Worm (Caenorhabditis elegans) whole organism, young adult: ENCODE measurements around the gene K01A12.4.
"Not testable (repeated sequence)": the region's sequence is repeated elsewhere in the genome, so short reads cannot be mapped to it uniquely, and the experiment has no call there.

ENCODE experiments used
- D2030.7 ChIP-seq: fragments of 200-800 bp; sonication (Bioruptor generic); IDR thresholded peaks from 2 replicates; pipeline ENCODE4 v1.3.6; 2022; ENCODE audit warnings: missing genetic modification reagents, missing genetic modification characterization, missing compliant biosample characterization
- F39B2.1 ChIP-seq: fragments of 200-800 bp; sonication (Bioruptor generic); IDR thresholded peaks from 2 replicates; pipeline ENCODE4 v1.3.6; 2022; ENCODE audit warnings: missing genetic modification reagents, missing genetic modification characterization, missing compliant biosample characterization
- K11D2.4 ChIP-seq: fragments of 200-800 bp; sonication (Bioruptor generic); IDR thresholded peaks from 2 replicates; pipeline ENCODE4 v1.3.6; 2022; ENCODE audit warnings: missing genetic modification reagents, missing genetic modification characterization, missing compliant biosample characterization
- Y67H2A.10 ChIP-seq: fragments of 200-800 bp; sonication (Bioruptor generic); conservative IDR thresholded peaks from 2 replicates; pipeline ENCODE4 v1.3.6; 2022; ENCODE audit warnings: missing genetic modification reagents, missing genetic modification characterization, missing compliant biosample characterization
- Y95B8A.8 ChIP-seq: fragments of 200-800 bp; sonication (Bioruptor generic); IDR thresholded peaks from 2 replicates; pipeline ENCODE4 v1.3.6; 2022; ENCODE audit warnings: missing genetic modification reagents, missing genetic modification characterization, missing compliant biosample characterization
- ZK185.1 ChIP-seq: sonication (generic microtip); optimal IDR thresholded peaks from 2 replicates; lab custom pipeline; 2016; ENCODE audit warnings: mild to moderate bottlenecking, missing genetic modification characterization, missing compliant biosample characterization; ENCODE audit not compliant: poor library complexity, severe bottlenecking
- akir-1 ChIP-seq: fragments of 200-800 bp; sonication (Bioruptor generic); optimal IDR thresholded peaks from 2 replicates; lab custom pipeline; 2018; ENCODE audit warnings: mild to moderate bottlenecking, missing genetic modification characterization, moderate library complexity, missing compliant biosample characterization
- ama-1 ChIP-seq, 3 experiments: fragments of 150-350 bp in 1 of 3; sonication (generic microtip) in 2 of 3; optimal IDR thresholded peaks; 2 replicates each; lab custom pipeline; 2014 to 2018; ENCODE audit warnings: missing biosample characterization in 2 of 3, missing genetic modification characterization in 2 of 3, missing genetic modification reagents in 2 of 3
- bed-2 ChIP-seq: fragments of 200-800 bp; sonication (Bioruptor generic); IDR thresholded peaks from 2 replicates; pipeline ENCODE4 v1.3.6; 2022; ENCODE audit warnings: missing genetic modification reagents, missing genetic modification characterization, missing compliant biosample characterization
- cebp-2 ChIP-seq: fragments of 200-800 bp; sonication (Bioruptor generic); IDR thresholded peaks from 2 replicates; pipeline ENCODE4 v1.3.6; 2022; ENCODE audit warnings: missing genetic modification characterization, missing compliant biosample characterization
- ceh-100 ChIP-seq: fragments of 200-800 bp; sonication (Bioruptor generic); IDR thresholded peaks from 2 replicates; pipeline ENCODE4 v1.3.6; 2022; ENCODE audit warnings: missing genetic modification reagents, missing genetic modification characterization, missing compliant biosample characterization
- ceh-27 ChIP-seq: fragments of 200-800 bp; sonication (Bioruptor generic); optimal IDR thresholded peaks from 2 replicates; lab custom pipeline; 2018; ENCODE audit warnings: mild to moderate bottlenecking, missing genetic modification characterization, moderate library complexity, missing compliant biosample characterization
- die-1 ChIP-seq: sonication (generic microtip); optimal IDR thresholded peaks from 2 replicates; lab custom pipeline; 2016; ENCODE audit warnings: missing genotype, mild to moderate bottlenecking, missing genetic modification characterization, missing compliant biosample characterization
- dpff-1 ChIP-seq: sonication (generic microtip); optimal IDR thresholded peaks from 2 replicates; lab custom pipeline; 2017; ENCODE audit warnings: mild to moderate bottlenecking, missing genetic modification characterization, missing compliant biosample characterization
- egl-18 ChIP-seq: fragments of 200-800 bp; sonication (Bioruptor generic); IDR thresholded peaks from 2 replicates; pipeline ENCODE4 v1.3.6; 2022; ENCODE audit warnings: missing genetic modification reagents, missing genetic modification characterization, missing compliant biosample characterization
- egrh-3 ChIP-seq: fragments of 200-800 bp; sonication (Bioruptor generic); IDR thresholded peaks from 2 replicates; pipeline ENCODE4 v1.3.6; 2022; ENCODE audit warnings: missing genetic modification reagents, missing genetic modification characterization, missing compliant biosample characterization
- gei-17 ChIP-seq: fragments of 200-800 bp; sonication (Bioruptor generic); optimal IDR thresholded peaks from 2 replicates; lab custom pipeline; 2018; ENCODE audit warnings: mild to moderate bottlenecking, missing genetic modification characterization, missing compliant biosample characterization
- hrde-1 ChIP-seq: sonication (generic microtip); optimal IDR thresholded peaks from 2 replicates; lab custom pipeline; 2016; ENCODE audit warnings: missing genetic modification characterization, mild to moderate bottlenecking, missing compliant biosample characterization, moderate library complexity, missing genotype, missing genetic modification reagents, borderline replicate concordance
- hsf-1 ChIP-seq: fragments of 200-800 bp; sonication (Bioruptor generic); IDR thresholded peaks from 2 replicates; pipeline ENCODE4 v1.3.6; 2022; ENCODE audit warnings: missing genetic modification reagents, missing genetic modification characterization, missing compliant biosample characterization
- lag-1 ChIP-seq: fragments of 200-800 bp; sonication (Bioruptor generic); IDR thresholded peaks from 2 replicates; pipeline ENCODE4 v1.3.6; 2022; ENCODE audit warnings: missing genetic modification reagents, missing genetic modification characterization, missing compliant biosample characterization
- madf-6 ChIP-seq: fragments of 200-800 bp; sonication (Bioruptor generic); IDR thresholded peaks from 2 replicates; pipeline ENCODE4 v1.3.6; 2022; ENCODE audit warnings: missing genetic modification reagents, missing genetic modification characterization, missing compliant biosample characterization
- mcd-1 ChIP-seq: fragments of 200-800 bp; sonication (Bioruptor generic); IDR thresholded peaks from 2 replicates; pipeline ENCODE4 v1.3.6; 2022; ENCODE audit warnings: missing genetic modification reagents, missing genetic modification characterization, missing compliant biosample characterization
- mes-4 ChIP-seq: sonication (generic microtip); optimal IDR thresholded peaks from 2 replicates; lab custom pipeline; 2016; ENCODE audit warnings: missing genotype, missing genetic modification characterization, missing compliant biosample characterization
- nfyb-1 ChIP-seq: fragments of 200-800 bp; sonication (Bioruptor generic); IDR thresholded peaks from 2 replicates; pipeline ENCODE4 v1.3.6; 2022; ENCODE audit warnings: missing genetic modification reagents, missing genetic modification characterization, missing compliant biosample characterization
- nhr-179 ChIP-seq: sonication (generic microtip); optimal IDR thresholded peaks from 2 replicates; lab custom pipeline; 2016; ENCODE audit warnings: mild to moderate bottlenecking, missing genetic modification characterization, missing compliant biosample characterization
- nhr-80 ChIP-seq: sonication (generic microtip); optimal IDR thresholded peaks from 2 replicates; lab custom pipeline; 2016; ENCODE audit warnings: missing genetic modification characterization, missing compliant biosample characterization
- nhr-90 ChIP-seq: sonication (generic microtip); optimal IDR thresholded peaks from 2 replicates; lab custom pipeline; 2016; ENCODE audit warnings: missing genotype, mild to moderate bottlenecking, missing genetic modification characterization, missing compliant biosample characterization
- rec-8 ChIP-seq, 2 experiments: sonication (generic microtip); optimal IDR thresholded peaks; 2 replicates each; lab custom pipeline; 2016; ENCODE audit warnings: mild to moderate bottlenecking in 2 of 2, missing genetic modification characterization in 2 of 2, missing genetic modification reagents in 2 of 2, missing genotype in 2 of 2, missing biosample characterization in 1 of 2, missing compliant biosample characterization in 1 of 2, moderate library complexity in 1 of 2
- snpc-3.4 ChIP-seq: sonication (generic microtip); optimal IDR thresholded peaks from 2 replicates; lab custom pipeline; 2017; ENCODE audit warnings: missing genetic modification characterization, mild to moderate bottlenecking, missing compliant biosample characterization, antibody characterized with exemption, moderate library complexity, missing genotype, missing genetic modification reagents
- unc-130 ChIP-seq: sonication (generic microtip); optimal IDR thresholded peaks from 2 replicates; lab custom pipeline; 2016; ENCODE audit warnings: missing genetic modification reagents, missing genetic modification characterization, missing compliant biosample characterization
- xnd-1 ChIP-seq: sonication (generic microtip); optimal IDR thresholded peaks from 2 replicates; lab custom pipeline; 2016; ENCODE audit warnings: missing genotype, missing genetic modification reagents, missing genetic modification characterization, missing compliant biosample characterization
- zim-3 ChIP-seq: sonication (generic microtip); optimal IDR thresholded peaks from 2 replicates; lab custom pipeline; 2017; ENCODE audit warnings: mild to moderate bottlenecking, missing genetic modification characterization, moderate library complexity, missing compliant biosample characterization
- ztf-18 ChIP-seq: sonication (generic microtip); optimal IDR thresholded peaks from 2 replicates; lab custom pipeline; 2016; ENCODE audit warnings: missing genotype, mild to moderate bottlenecking, missing genetic modification characterization, missing compliant biosample characterization
- ztf-25 ChIP-seq: fragments of 200-800 bp; sonication (Bioruptor generic); IDR thresholded peaks from 2 replicates; pipeline ENCODE4 v1.3.6; 2022; ENCODE audit warnings: missing genetic modification reagents, missing genetic modification characterization, missing compliant biosample characterization
- ztf-3 ChIP-seq: fragments of 200-800 bp; sonication (Bioruptor generic); optimal IDR thresholded peaks from 2 replicates; lab custom pipeline; 2018; ENCODE audit warnings: mild to moderate bottlenecking, missing genetic modification characterization, missing compliant biosample characterization

Gene K01A12.4

ce11 chrX:8610606-8611005, at the start of gene K01A12.4:
Gene K01A12.4, plus strand, starts transcription at chrX:8610906.
- TF ChIP-seq egl-18 (GFP tag; lab: Robert Waterston, UW); egrh-3 (GFP tag; lab: Robert Waterston, UW); die-1 (tag; lab: Kevin White, UChicago): not testable (repeated sequence)

- no peak for TF ChIP-seq egrh-3 (GFP tag; lab: Robert Waterston, UW)
- TF ChIP-seq ceh-27 (GFP tag; lab: Kevin White, UChicago) = no peak
- TF ChIP-seq nhr-90 (tag; lab: Kevin White, UChicago) = no peak
- TF ChIP-seq F39B2.1 = no peak
- TF ChIP-seq nfyb-1 (GFP tag; lab: Robert Waterston, UW) = no peak
- no peak for TF ChIP-seq ama-1 (optimal IDR thresholded peaks at IDR 0.05; lab: Kevin White, UChicago)
- no peak for TF ChIP-seq ama-1 (GFP tag; optimal IDR thresholded peaks at IDR 0.05; lab: Kevin White, UChicago)
- TF ChIP-seq ceh-100 (GFP tag; lab: Robert Waterston, UW) = no peak
- TF ChIP-seq rec-8 (tag; optimal IDR thresholded peaks at IDR 0.05; lab: Kevin White, UChicago) = no peak
- TF ChIP-seq ztf-25 (GFP tag; lab: Robert Waterston, UW) = no peak
These were observed 48.1 kb upstream of the K01A12.4 start for ce11 chrX:8562586-8562985.

DNA sequence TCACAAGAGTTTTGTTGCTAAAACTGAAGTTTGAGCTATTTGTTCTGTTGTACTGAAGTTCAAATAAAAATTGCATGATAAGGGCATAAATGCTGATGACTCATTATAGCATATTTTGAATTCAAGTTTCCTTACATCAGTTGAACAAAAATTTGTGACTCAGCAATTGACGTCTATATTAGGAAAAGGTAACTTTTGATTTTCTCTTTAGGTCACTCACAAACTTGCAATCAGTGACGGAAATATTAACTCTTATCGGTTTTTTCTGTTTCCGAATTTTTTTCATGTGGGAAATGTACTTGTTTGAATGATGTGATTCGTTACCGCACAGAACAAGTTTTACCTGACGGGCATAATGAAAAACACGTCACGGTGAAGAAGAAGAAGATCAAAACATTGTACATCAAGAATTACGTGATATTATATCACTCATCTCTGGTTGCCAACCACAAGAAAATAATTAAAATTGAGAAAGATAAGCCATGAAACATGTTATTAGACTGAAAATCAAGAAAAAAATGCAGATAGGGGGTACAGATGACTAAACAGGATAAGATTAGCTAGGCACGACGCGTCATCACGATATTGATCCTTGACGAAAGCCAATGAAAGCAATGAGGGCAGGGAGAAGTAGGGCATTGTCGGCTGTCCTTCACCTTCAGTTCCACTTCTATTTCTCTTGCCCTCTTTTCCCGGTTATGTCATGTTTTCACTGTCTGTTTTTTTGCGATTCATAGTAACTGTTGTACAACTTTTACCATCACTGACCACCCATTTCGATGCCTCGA, 46.8 kb upstream of the K01A12.4 start:
- TF ChIP-seq hsf-1 (GFP tag; lab: Robert Waterston, UW) = no peak
- no peak for TF ChIP-seq ztf-3 (GFP tag; lab: Kevin White, UChicago)
- no peak for TF ChIP-seq lag-1 (GFP tag; lab: Robert Waterston, UW)
- TF ChIP-seq nhr-179 (tag; lab: Kevin White, UChicago) = no peak
- no peak for TF ChIP-seq Y67H2A.10 (GFP tag; lab: Robert Waterston, UW)
- TF ChIP-seq mcd-1 (GFP tag; lab: Robert Waterston, UW) = no peak
- TF ChIP-seq nhr-80 = peak; percentile 60

DNA sequence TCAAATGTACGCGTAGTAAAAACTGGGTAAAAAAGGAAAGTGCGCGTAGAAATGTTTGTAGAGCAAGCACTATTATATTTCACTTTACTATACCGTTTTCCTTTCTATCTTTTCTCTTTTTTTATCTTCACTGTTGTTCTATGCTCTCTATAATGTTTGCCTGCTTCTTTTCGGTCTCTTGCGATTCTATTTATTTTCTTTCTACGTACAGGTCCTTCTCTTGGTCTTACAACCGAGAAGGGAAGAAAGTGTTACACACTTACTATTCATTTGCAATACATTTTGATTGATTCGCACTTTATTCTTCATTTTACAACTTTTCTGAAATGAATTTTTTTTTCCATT, 46.3 kb upstream of the K01A12.4 start:
- TF ChIP-seq zim-3 (tag; lab: Kevin White, UChicago) (no peak), snpc-3.4 (tag; lab: Kevin White, UChicago) (no peak), F39B2.1 (no peak), dpff-1 (tag; lab: Kevin White, UChicago) (no peak), ztf-18 (tag; lab: Kevin White, UChicago) (no peak), hrde-1 (tag; lab: Kevin White, UChicago) (no peak), egl-18 (GFP tag; lab: Robert Waterston, UW) (no peak), cebp-2 (GFP tag; lab: Robert Waterston, UW) (no peak), mes-4 (tag; lab: Kevin White, UChicago) (no peak), unc-130 (no peak), gei-17 (no peak), K11D2.4 (no peak), madf-6 (no peak), akir-1 (GFP tag; lab: Kevin White, UChicago) (no peak), ZK185.1 (no peak), bed-2 (GFP tag; lab: Robert Waterston, UW) (no peak), Y95B8A.8 (GFP tag; lab: Robert Waterston, UW) (no peak), D2030.7 (no peak), xnd-1 (tag; lab: Kevin White, UChicago) (no peak)
- TF ChIP-seq, all 124 proteins: peak for 0
